Worm (Caenorhabditis elegans) whole organism, young adult: ENCODE results near the gene sur-5.

Source experiments
- B0035.1 ChIP-seq: sonication (generic microtip); optimal IDR thresholded peaks from 2 replicates; lab custom pipeline; 2016; ENCODE audit warnings: missing genetic modification characterization, mild to moderate bottlenecking, missing compliant biosample characterization, missing genotype, missing genetic modification reagents
- B0336.3 ChIP-seq: fragments of 200-800 bp; sonication (Bioruptor generic); IDR thresholded peaks from 2 replicates; pipeline ENCODE4 v1.3.6; 2022; ENCODE audit warnings: missing genetic modification characterization, missing compliant biosample characterization
- D2030.7 ChIP-seq: fragments of 200-800 bp; sonication (Bioruptor generic); IDR thresholded peaks from 2 replicates; pipeline ENCODE4 v1.3.6; 2022; ENCODE audit warnings: missing genetic modification reagents, missing genetic modification characterization, missing compliant biosample characterization
- F49E8.2 ChIP-seq: sonication (generic microtip); optimal IDR thresholded peaks from 3 replicates; lab custom pipeline; 2017; ENCODE audit warnings: missing genetic modification characterization, mild to moderate bottlenecking, missing compliant biosample characterization, antibody characterized with exemption, moderate library complexity; ENCODE audit not compliant: insufficient read depth
- F57C9.4 ChIP-seq: sonication (generic microtip); optimal IDR thresholded peaks from 2 replicates; lab custom pipeline; 2017; ENCODE audit warnings: mild to moderate bottlenecking, missing genetic modification characterization, missing compliant biosample characterization
- K11D2.4 ChIP-seq: fragments of 200-800 bp; sonication (Bioruptor generic); IDR thresholded peaks from 2 replicates; pipeline ENCODE4 v1.3.6; 2022; ENCODE audit warnings: missing genetic modification reagents, missing genetic modification characterization, missing compliant biosample characterization
- T07F8.4 ChIP-seq: sonication (generic microtip); optimal IDR thresholded peaks from 2 replicates; lab custom pipeline; 2016; ENCODE audit warnings: mild to moderate bottlenecking, missing genetic modification characterization, moderate library complexity, missing compliant biosample characterization
- T26A5.8 ChIP-seq: sonication (generic microtip); optimal IDR thresholded peaks from 2 replicates; lab custom pipeline; 2016; ENCODE audit warnings: missing genetic modification characterization, missing compliant biosample characterization
- Y53F4B.3 ChIP-seq: fragments of 200-800 bp; sonication (Bioruptor generic); IDR thresholded peaks from 2 replicates; pipeline ENCODE4 v1.3.6; 2022; ENCODE audit warnings: missing genetic modification reagents, missing genetic modification characterization, missing compliant biosample characterization
- Y79H2A.3 ChIP-seq: fragments of 200-800 bp; sonication (Bioruptor generic); conservative IDR thresholded peaks from 2 replicates; pipeline ENCODE4 v1.3.6; 2022; ENCODE audit warnings: missing genetic modification reagents, missing genetic modification characterization, missing compliant biosample characterization
- Y95B8A.8 ChIP-seq: fragments of 200-800 bp; sonication (Bioruptor generic); IDR thresholded peaks from 2 replicates; pipeline ENCODE4 v1.3.6; 2022; ENCODE audit warnings: missing genetic modification reagents, missing genetic modification characterization, missing compliant biosample characterization
- akir-1 ChIP-seq: fragments of 200-800 bp; sonication (Bioruptor generic); optimal IDR thresholded peaks from 2 replicates; lab custom pipeline; 2018; ENCODE audit warnings: mild to moderate bottlenecking, missing genetic modification characterization, moderate library complexity, missing compliant biosample characterization
- attf-3 ChIP-seq: fragments of 200-800 bp; sonication (Bioruptor generic); conservative IDR thresholded peaks from 2 replicates; pipeline ENCODE4 v1.3.6; 2022; ENCODE audit warnings: missing genetic modification reagents, missing genetic modification characterization, missing compliant biosample characterization
- attf-5 ChIP-seq: fragments of 200-800 bp; sonication (Bioruptor generic); optimal IDR thresholded peaks from 2 replicates; lab custom pipeline; 2018; ENCODE audit warnings: mild to moderate bottlenecking, missing genetic modification characterization, missing compliant biosample characterization
- cebp-1 ChIP-seq, 2 experiments: fragments of 200-800 bp in 1 of 2; sonication (Bioruptor generic) in 1 of 2; sonication (generic microtip) in 1 of 2; IDR thresholded peaks in 1 of 2; optimal IDR thresholded peaks in 1 of 2; 2 replicates each; pipeline versions ENCODE4 v1.3.6 to Lab custom; 2017 to 2022; ENCODE audit warnings: missing compliant biosample characterization in 2 of 2, missing genetic modification characterization in 2 of 2, mild to moderate bottlenecking in 1 of 2, missing genetic modification reagents in 1 of 2, moderate library complexity in 1 of 2
- ceh-100 ChIP-seq: fragments of 200-800 bp; sonication (Bioruptor generic); IDR thresholded peaks from 2 replicates; pipeline ENCODE4 v1.3.6; 2022; ENCODE audit warnings: missing genetic modification reagents, missing genetic modification characterization, missing compliant biosample characterization
- ceh-79 ChIP-seq: sonication (generic microtip); optimal IDR thresholded peaks from 2 replicates; lab custom pipeline; 2017; ENCODE audit warnings: mild to moderate bottlenecking, missing genetic modification characterization, missing compliant biosample characterization
- ceh-91 ChIP-seq: fragments of 200-800 bp; sonication (Bioruptor generic); IDR thresholded peaks from 2 replicates; pipeline ENCODE4 v1.3.6; 2022; ENCODE audit warnings: missing genetic modification reagents, missing genetic modification characterization, missing compliant biosample characterization
- dox-1 ChIP-seq: fragments of 200-800 bp; sonication (Bioruptor generic); IDR thresholded peaks from 2 replicates; pipeline ENCODE4 v1.3.6; 2022; ENCODE audit warnings: missing genetic modification reagents, missing genetic modification characterization, missing compliant biosample characterization
- dpl-1 ChIP-seq: fragments of 150-350 bp; optimal IDR thresholded peaks from 2 replicates; lab custom pipeline; 2014; ENCODE audit warnings: missing biosample characterization, missing genetic modification reagents, missing genetic modification characterization
- egl-44 ChIP-seq: fragments of 200-800 bp; sonication (Bioruptor generic); IDR thresholded peaks from 2 replicates; pipeline ENCODE4 v1.3.6; 2022; ENCODE audit warnings: missing genetic modification reagents, missing genetic modification characterization, missing compliant biosample characterization
- ekl-4 ChIP-seq: fragments of 200-800 bp; sonication (Bioruptor generic); IDR thresholded peaks from 2 replicates; pipeline ENCODE4 v1.3.6; 2022; ENCODE audit warnings: missing genetic modification reagents, missing genetic modification characterization, missing compliant biosample characterization
- ets-4 ChIP-seq: fragments of 200-800 bp; sonication (Bioruptor generic); optimal IDR thresholded peaks from 2 replicates; lab custom pipeline; 2018; ENCODE audit warnings: mild to moderate bottlenecking, missing genetic modification characterization, missing compliant biosample characterization
- fkh-3 ChIP-seq: sonication (generic microtip); optimal IDR thresholded peaks from 2 replicates; lab custom pipeline; 2016; ENCODE audit warnings: mild to moderate bottlenecking, missing genetic modification characterization, missing compliant biosample characterization
- hlh-12 ChIP-seq: sonication (generic microtip); optimal IDR thresholded peaks from 2 replicates; lab custom pipeline; 2016; ENCODE audit warnings: missing genetic modification characterization, missing compliant biosample characterization
- hsf-1 ChIP-seq: fragments of 200-800 bp; sonication (Bioruptor generic); IDR thresholded peaks from 2 replicates; pipeline ENCODE4 v1.3.6; 2022; ENCODE audit warnings: missing genetic modification reagents, missing genetic modification characterization, missing compliant biosample characterization
- lin-40 ChIP-seq: sonication (generic microtip); optimal IDR thresholded peaks from 2 replicates; lab custom pipeline; 2016; ENCODE audit warnings: missing genetic modification characterization, mild to moderate bottlenecking, missing compliant biosample characterization, missing genotype, missing genetic modification reagents
- lin-54 ChIP-seq: fragments of 200-800 bp; sonication (Bioruptor generic); optimal IDR thresholded peaks from 2 replicates; lab custom pipeline; 2018; ENCODE audit warnings: mild to moderate bottlenecking, missing genetic modification characterization, missing compliant biosample characterization
- madf-10 ChIP-seq: sonication (generic microtip); optimal IDR thresholded peaks from 2 replicates; lab custom pipeline; 2016; ENCODE audit warnings: mild to moderate bottlenecking, missing genetic modification characterization, missing compliant biosample characterization
- madf-6 ChIP-seq: fragments of 200-800 bp; sonication (Bioruptor generic); IDR thresholded peaks from 2 replicates; pipeline ENCODE4 v1.3.6; 2022; ENCODE audit warnings: missing genetic modification reagents, missing genetic modification characterization, missing compliant biosample characterization
- mxl-1 ChIP-seq: sonication (generic microtip); optimal IDR thresholded peaks from 2 replicates; lab custom pipeline; 2016; ENCODE audit warnings: missing genetic modification characterization, missing compliant biosample characterization
- nfya-1 ChIP-seq: sonication (generic microtip); optimal IDR thresholded peaks from 2 replicates; lab custom pipeline; 2017; ENCODE audit warnings: antibody characterized with exemption, missing compliant biosample characterization, missing genetic modification characterization, borderline replicate concordance; ENCODE audit not compliant: insufficient read depth
- nfya-2 ChIP-seq: fragments of 200-800 bp; sonication (Bioruptor generic); IDR thresholded peaks from 2 replicates; pipeline ENCODE4 v1.3.6; 2022; ENCODE audit warnings: missing genetic modification reagents, missing genetic modification characterization, missing compliant biosample characterization
- nhr-179 ChIP-seq: sonication (generic microtip); optimal IDR thresholded peaks from 2 replicates; lab custom pipeline; 2016; ENCODE audit warnings: mild to moderate bottlenecking, missing genetic modification characterization, missing compliant biosample characterization
- pbrm-1 ChIP-seq: fragments of 200-800 bp; sonication (Bioruptor generic); IDR thresholded peaks from 2 replicates; pipeline ENCODE4 v1.3.6; 2022; ENCODE audit warnings: missing genetic modification reagents, missing genetic modification characterization, missing compliant biosample characterization
- snpc-1.1 ChIP-seq: sonication (generic microtip); optimal IDR thresholded peaks from 2 replicates; lab custom pipeline; 2017; ENCODE audit warnings: missing genetic modification characterization, mild to moderate bottlenecking, missing compliant biosample characterization, antibody characterized with exemption, moderate library complexity, missing genotype, missing genetic modification reagents; ENCODE audit not compliant: insufficient read depth
- snpc-1.3 ChIP-seq: sonication (generic microtip); optimal IDR thresholded peaks from 2 replicates; lab custom pipeline; 2017; ENCODE audit warnings: missing genetic modification characterization, mild to moderate bottlenecking, missing compliant biosample characterization, antibody characterized with exemption, moderate library complexity, missing genotype, missing genetic modification reagents; ENCODE audit not compliant: insufficient read depth
- snpc-3.4 ChIP-seq: sonication (generic microtip); optimal IDR thresholded peaks from 2 replicates; lab custom pipeline; 2017; ENCODE audit warnings: missing genetic modification characterization, mild to moderate bottlenecking, missing compliant biosample characterization, antibody characterized with exemption, moderate library complexity, missing genotype, missing genetic modification reagents
- tbp1 ChIP-seq: fragments of 200-800 bp; sonication (Bioruptor generic); optimal IDR thresholded peaks from 2 replicates; lab custom pipeline; 2018; ENCODE audit warnings: mild to moderate bottlenecking, missing genetic modification characterization, missing compliant biosample characterization
- tlf-1 ChIP-seq: fragments of 200-800 bp; sonication (Bioruptor generic); optimal IDR thresholded peaks from 2 replicates; lab custom pipeline; 2018; ENCODE audit warnings: mild to moderate bottlenecking, missing genetic modification characterization, missing compliant biosample characterization
- unc-62 ChIP-seq: fragments of 150-350 bp; optimal IDR thresholded peaks from 2 replicates; lab custom pipeline; 2014; ENCODE audit warnings: missing biosample characterization, missing genetic modification reagents, missing genetic modification characterization
- zfh-2 ChIP-seq: fragments of 200-800 bp; sonication (Bioruptor generic); conservative IDR thresholded peaks from 2 replicates; pipeline ENCODE4 v1.3.6; 2022; ENCODE audit warnings: missing genetic modification reagents, missing genetic modification characterization, missing compliant biosample characterization
- ztf-18 ChIP-seq: sonication (generic microtip); optimal IDR thresholded peaks from 2 replicates; lab custom pipeline; 2016; ENCODE audit warnings: missing genotype, mild to moderate bottlenecking, missing genetic modification characterization, missing compliant biosample characterization
- ztf-25 ChIP-seq: fragments of 200-800 bp; sonication (Bioruptor generic); IDR thresholded peaks from 2 replicates; pipeline ENCODE4 v1.3.6; 2022; ENCODE audit warnings: missing genetic modification reagents, missing genetic modification characterization, missing compliant biosample characterization
- ztf-26 ChIP-seq: sonication (generic microtip); optimal IDR thresholded peaks from 2 replicates; lab custom pipeline; 2017; ENCODE audit warnings: missing genetic modification characterization, missing compliant biosample characterization
- ztf-3 ChIP-seq: fragments of 200-800 bp; sonication (Bioruptor generic); optimal IDR thresholded peaks from 2 replicates; lab custom pipeline; 2018; ENCODE audit warnings: mild to moderate bottlenecking, missing genetic modification characterization, missing compliant biosample characterization
- ztf-6 ChIP-seq: fragments of 200-800 bp; sonication (Bioruptor generic); IDR thresholded peaks from 2 replicates; pipeline ENCODE4 v1.3.6; 2022; ENCODE audit warnings: missing genetic modification reagents, missing genetic modification characterization, missing compliant biosample characterization

sur-5 gene

DNA sequence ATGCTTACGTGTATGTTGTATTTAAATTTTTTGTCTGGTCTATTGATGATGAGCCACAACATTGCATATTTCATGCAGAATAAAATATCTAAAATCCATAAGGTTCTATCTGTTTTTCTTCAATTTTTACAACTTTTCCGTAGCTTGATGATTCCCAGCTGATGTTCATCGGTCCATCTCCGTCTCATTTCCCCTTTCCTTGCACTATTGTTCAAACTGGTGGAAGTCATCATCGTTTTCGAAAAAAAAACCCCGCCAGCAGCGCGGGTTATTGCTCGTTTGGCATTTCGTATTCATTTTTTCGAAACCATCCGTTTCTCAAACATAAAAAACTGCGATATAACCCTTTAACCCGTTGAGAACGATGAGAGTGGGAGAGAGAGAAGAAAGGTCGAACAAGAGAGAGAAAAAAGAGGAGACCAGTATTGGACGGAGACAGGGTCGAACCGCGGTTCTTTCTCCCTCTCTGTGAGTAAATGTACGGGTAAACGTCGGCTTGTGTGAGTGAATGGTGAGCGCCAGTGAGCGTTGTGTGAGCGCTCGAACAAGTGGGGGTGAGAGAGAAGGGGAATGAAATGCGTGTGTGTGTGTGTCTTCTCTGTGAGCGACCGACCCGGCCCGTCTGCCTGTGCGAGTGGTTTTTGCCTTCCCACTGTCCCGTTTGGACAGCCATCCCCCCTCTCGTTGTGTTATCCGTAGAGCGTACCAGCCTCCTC is 40.6 kb downstream of the sur-5 start (continued):
- TF ChIP-seq snpc-3.4 (tag; lab: Kevin White, UChicago) (no peak), snpc-1.1 (tag; lab: Kevin White, UChicago) (no peak), ceh-100 (no peak), ztf-26 (tag; lab: Kevin White, UChicago) (peak; percentile 88), ztf-18 (tag; lab: Kevin White, UChicago) (peak; percentile 66), unc-62 (peak; percentile 20), snpc-1.3 (tag; lab: Kevin White, UChicago) (no peak), cebp-1 (GFP tag; IDR thresholded peaks at IDR 0.05; lab: Robert Waterston, UW) (peak; percentile 72), cebp-1 (tag; optimal IDR thresholded peaks at IDR 0.05; lab: Kevin White, UChicago) (peak; percentile 89), T07F8.4 (tag; lab: Kevin White, UChicago) (no peak), dpl-1 (GFP tag; lab: Kevin White, UChicago) (no peak), madf-10 (peak; percentile 69), Y53F4B.3 (no peak), madf-6 (GFP tag; lab: Robert Waterston, UW) (no peak), T26A5.8 (tag; lab: Kevin White, UChicago) (no peak), pbrm-1 (GFP tag; lab: Robert Waterston, UW) (peak; percentile 76), ets-4 (GFP tag; lab: Kevin White, UChicago) (no peak), dox-1 (peak; percentile 92; the same call in 1 of the 2 replicates), B0035.1 (tag; lab: Kevin White, UChicago) (peak; percentile 51), ceh-91 (no peak), ztf-25 (no peak), Y95B8A.8 (GFP tag; lab: Robert Waterston, UW) (no peak), F57C9.4 (tag; lab: Kevin White, UChicago) (no peak), akir-1 (GFP tag; lab: Kevin White, UChicago) (no peak), nfya-1 (tag; lab: Kevin White, UChicago) (no peak), B0336.3 (GFP tag; lab: Robert Waterston, UW) (peak; percentile 89), ceh-79 (tag; lab: Kevin White, UChicago) (no peak), tbp1 (GFP tag; lab: Kevin White, UChicago) (peak; percentile 61), ztf-6 (GFP tag; lab: Robert Waterston, UW) (peak; percentile 64), fkh-3 (tag; lab: Kevin White, UChicago) (no peak), nhr-179 (no peak), lin-40 (tag; lab: Kevin White, UChicago) (peak; percentile 90), ekl-4 (GFP tag; lab: Robert Waterston, UW) (no peak), mxl-1 (no peak), egl-44 (no peak), tlf-1 (GFP tag; lab: Kevin White, UChicago) (no peak), nfya-2 (GFP tag; lab: Robert Waterston, UW) (no peak), Y79H2A.3 (no peak), attf-5 (GFP tag; lab: Kevin White, UChicago) (peak; percentile 84), hlh-12 (tag; lab: Kevin White, UChicago) (no peak), F49E8.2 (no peak), hsf-1 (GFP tag; lab: Robert Waterston, UW) (no peak), ztf-3 (GFP tag; lab: Kevin White, UChicago) (no peak), K11D2.4 (GFP tag; lab: Robert Waterston, UW) (peak; percentile 81), lin-54 (GFP tag; lab: Kevin White, UChicago) (no peak), zfh-2 (GFP tag; lab: Robert Waterston, UW) (peak; percentile 98), attf-3 (no peak), D2030.7 (GFP tag; lab: Robert Waterston, UW) (no peak)
